Worm (Caenorhabditis elegans) whole organism, mixed stage, embryonic: ENCODE results near the gene H37A05.4.
A peak's percentile ranks its signal among the peaks of the same experiment; 100 is the strongest.

Experiments used
- M03D4.4 ChIP-seq: sonication (generic microtip); optimal IDR thresholded peaks from 2 replicates; lab custom pipeline; 2017; ENCODE audit warnings: mild to moderate bottlenecking, missing genetic modification characterization, missing compliant biosample characterization
- blmp-1 ChIP-seq: fragments of 150-350 bp; optimal IDR thresholded peaks from 2 replicates; lab custom pipeline; 2014; ENCODE audit warnings: missing biosample characterization, missing genetic modification characterization
- ceh-39 ChIP-seq: fragments of 150-350 bp; optimal IDR thresholded peaks from 2 replicates; lab custom pipeline; 2014; ENCODE audit warnings: missing biosample characterization, missing genetic modification characterization
- ceh-83 ChIP-seq: fragments of 200-800 bp; sonication (Bioruptor generic); optimal IDR thresholded peaks from 2 replicates; lab custom pipeline; 2018; ENCODE audit warnings: mild to moderate bottlenecking, missing genetic modification characterization, missing compliant biosample characterization
- ces-1 ChIP-seq: fragments of 150-350 bp; optimal IDR thresholded peaks from 2 replicates; lab custom pipeline; 2014; ENCODE audit warnings: missing biosample characterization, missing genetic modification reagents, missing genetic modification characterization
- cnd-1 ChIP-seq: fragments of 200-800 bp; sonication (Bioruptor generic); optimal IDR thresholded peaks from 2 replicates; lab custom pipeline; 2018; ENCODE audit warnings: mild to moderate bottlenecking, missing genetic modification characterization, missing compliant biosample characterization
- drap-1 ChIP-seq: fragments of 200-800 bp; sonication (Bioruptor generic); optimal IDR thresholded peaks from 3 replicates; lab custom pipeline; 2018; ENCODE audit warnings: mild to moderate bottlenecking, missing genetic modification characterization, missing compliant biosample characterization
- elt-1 ChIP-seq: sonication (generic microtip); optimal IDR thresholded peaks from 2 replicates; lab custom pipeline; 2017; ENCODE audit warnings: missing genetic modification characterization, mild to moderate bottlenecking, missing compliant biosample characterization, antibody characterized with exemption, moderate library complexity, borderline replicate concordance; ENCODE audit not compliant: insufficient read depth
- elt-3 ChIP-seq: fragments of 150-350 bp; optimal IDR thresholded peaks from 2 replicates; lab custom pipeline; 2014; ENCODE audit warnings: missing biosample characterization, missing genetic modification characterization
- flh-1 ChIP-seq: fragments of 200-800 bp; sonication (Bioruptor generic); optimal IDR thresholded peaks from 2 replicates; lab custom pipeline; 2018; ENCODE audit warnings: mild to moderate bottlenecking, missing genetic modification characterization, moderate library complexity, missing compliant biosample characterization
- ham-2 ChIP-seq: fragments of 200-800 bp; sonication (Bioruptor generic); optimal IDR thresholded peaks from 2 replicates; lab custom pipeline; 2018; ENCODE audit warnings: mild to moderate bottlenecking, missing genetic modification characterization, missing compliant biosample characterization
- hlh-1 ChIP-seq: fragments of 150-350 bp; optimal IDR thresholded peaks from 2 replicates; lab custom pipeline; 2014; ENCODE audit warnings: missing biosample characterization, missing genetic modification reagents, missing genetic modification characterization
- lin-13 ChIP-seq: fragments of 150-350 bp; optimal IDR thresholded peaks from 2 replicates; lab custom pipeline; 2014; ENCODE audit warnings: missing biosample characterization, missing genetic modification characterization
- lin-32 ChIP-seq: fragments of 200-800 bp; sonication (Bioruptor generic); optimal IDR thresholded peaks from 2 replicates; lab custom pipeline; 2018; ENCODE audit warnings: mild to moderate bottlenecking, missing genetic modification characterization, missing compliant biosample characterization
- lsy-2 ChIP-seq: fragments of 150-350 bp; optimal IDR thresholded peaks from 2 replicates; lab custom pipeline; 2014; ENCODE audit warnings: missing biosample characterization, missing genetic modification characterization
- mab-5 ChIP-seq: fragments of 150-350 bp; optimal IDR thresholded peaks from 2 replicates; lab custom pipeline; 2014; ENCODE audit warnings: missing biosample characterization, missing genetic modification characterization
- mep-1 ChIP-seq: fragments of 150-350 bp; optimal IDR thresholded peaks from 2 replicates; lab custom pipeline; 2017; ENCODE audit warnings: missing biosample characterization, missing genetic modification reagents, missing genetic modification characterization, inconsistent platforms
- mls-2 ChIP-seq: sonication (generic microtip); optimal IDR thresholded peaks from 2 replicates; lab custom pipeline; 2016; ENCODE audit warnings: mild to moderate bottlenecking, missing genetic modification characterization, moderate library complexity, missing compliant biosample characterization
- nhr-12 ChIP-seq: fragments of 150-350 bp; optimal IDR thresholded peaks from 2 replicates; lab custom pipeline; 2014; ENCODE audit warnings: missing biosample characterization, missing genetic modification characterization
- nhr-2 ChIP-seq: fragments of 150-350 bp; optimal IDR thresholded peaks from 2 replicates; lab custom pipeline; 2014; ENCODE audit warnings: missing biosample characterization, missing genetic modification characterization
- nhr-237 ChIP-seq: fragments of 150-350 bp; optimal IDR thresholded peaks from 2 replicates; lab custom pipeline; 2014; ENCODE audit warnings: missing biosample characterization, missing genetic modification characterization
- nhr-28 ChIP-seq: fragments of 150-350 bp; optimal IDR thresholded peaks from 2 replicates; lab custom pipeline; 2014; ENCODE audit warnings: missing biosample characterization, missing genetic modification characterization
- nhr-76 ChIP-seq: sonication (generic microtip); optimal IDR thresholded peaks from 2 replicates; lab custom pipeline; 2017; ENCODE audit warnings: missing biosample characterization, missing genetic modification characterization
- pha-4 ChIP-seq: fragments of 150-350 bp; optimal IDR thresholded peaks from 2 replicates; lab custom pipeline; 2018; ENCODE audit warnings: missing biosample characterization, missing genetic modification reagents, missing genetic modification characterization
- sem-2 ChIP-seq: fragments of 200-800 bp; sonication (Bioruptor generic); optimal IDR thresholded peaks from 2 replicates; lab custom pipeline; 2018; ENCODE audit warnings: mild to moderate bottlenecking, missing genetic modification characterization, missing compliant biosample characterization
- snpc-4 ChIP-seq: fragments of 150-350 bp; optimal IDR thresholded peaks from 2 replicates; lab custom pipeline; 2014; ENCODE audit warnings: missing biosample characterization, missing genetic modification characterization
- sptf-1 ChIP-seq: sonication (generic microtip); optimal IDR thresholded peaks from 2 replicates; lab custom pipeline; 2017; ENCODE audit warnings: mild to moderate bottlenecking, missing genetic modification characterization, moderate library complexity, missing compliant biosample characterization
- tbx-8 ChIP-seq: fragments of 200-800 bp; sonication (Bioruptor generic); optimal IDR thresholded peaks from 2 replicates; lab custom pipeline; 2018; ENCODE audit warnings: mild to moderate bottlenecking, missing genetic modification characterization, moderate library complexity, missing compliant biosample characterization
- unc-39 ChIP-seq: fragments of 150-350 bp; optimal IDR thresholded peaks from 2 replicates; lab custom pipeline; 2014; ENCODE audit warnings: missing biosample characterization, missing genetic modification characterization
- unc-62 ChIP-seq: fragments of 150-350 bp; optimal IDR thresholded peaks from 2 replicates; lab custom pipeline; 2014; ENCODE audit warnings: missing biosample characterization, missing genetic modification reagents, missing genetic modification characterization
- zip-8 ChIP-seq: fragments of 150-350 bp; optimal IDR thresholded peaks from 2 replicates; lab custom pipeline; 2014; ENCODE audit warnings: missing biosample characterization, missing genetic modification characterization
- ztf-11 ChIP-seq: fragments of 150-350 bp; optimal IDR thresholded peaks from 2 replicates; lab custom pipeline; 2014; ENCODE audit warnings: missing biosample characterization, missing genetic modification characterization

The H37A05.4 gene

DNA sequence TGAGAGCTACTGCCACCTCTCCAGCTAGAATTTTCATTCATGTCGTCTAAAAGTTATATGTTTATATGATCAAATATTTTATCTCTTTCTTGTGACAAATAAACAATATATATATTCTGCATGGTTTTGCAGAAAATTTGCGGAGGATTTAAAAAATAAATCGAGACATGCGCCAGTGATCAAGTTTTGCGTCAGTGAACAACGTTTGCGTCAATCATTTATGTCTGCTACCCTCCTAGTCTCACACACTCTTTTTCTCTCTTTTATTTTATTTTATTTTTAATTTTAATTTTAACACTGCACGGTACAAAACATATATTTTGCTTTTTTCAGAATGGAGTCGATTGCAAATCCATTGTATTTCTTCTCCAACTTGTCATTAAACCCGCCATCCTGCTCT is 29.0 kb upstream of the H37A05.4 start, which contains the start of the genes tag-65 and ccz-1:
tag-65 (minus strand) TSS at position 46 of the 400 bp plus-strand sequence.
ccz-1 (plus strand) TSS at position 334 of the 400 bp plus-strand sequence.
- TF ChIP-seq nhr-2 (tag; lab: Kevin White, UChicago) = peak; percentile 4
- TF ChIP-seq ces-1 (GFP tag; lab: Kevin White, UChicago) = peak; percentile 85
- peak; percentile 66 for TF ChIP-seq lin-13
- peak; percentile 74 for TF ChIP-seq mep-1
- TF ChIP-seq unc-62 (GFP tag; lab: Kevin White, UChicago) = peak; percentile 60
- TF ChIP-seq nhr-237 (tag; lab: Kevin White, UChicago) = peak; percentile 78
- peak; percentile 36 for TF ChIP-seq hlh-1 (tag; lab: Kevin White, UChicago)
- TF ChIP-seq pha-4 (tag; lab: Kevin White, UChicago) = peak; percentile 90
- no peak for TF ChIP-seq zip-8 (tag; lab: Kevin White, UChicago)
- TF ChIP-seq snpc-4 (tag; lab: Kevin White, UChicago) = no peak
- TF ChIP-seq sptf-1 (tag; lab: Kevin White, UChicago) = peak; percentile 60
- TF ChIP-seq ceh-83 (GFP tag; lab: Kevin White, UChicago) = peak; percentile 34
- no peak for TF ChIP-seq unc-39 (tag; lab: Kevin White, UChicago)
- peak; percentile 74 for TF ChIP-seq lsy-2 (tag; lab: Kevin White, UChicago)
- peak; percentile 22 for TF ChIP-seq mab-5 (tag; lab: Kevin White, UChicago)

DNA sequence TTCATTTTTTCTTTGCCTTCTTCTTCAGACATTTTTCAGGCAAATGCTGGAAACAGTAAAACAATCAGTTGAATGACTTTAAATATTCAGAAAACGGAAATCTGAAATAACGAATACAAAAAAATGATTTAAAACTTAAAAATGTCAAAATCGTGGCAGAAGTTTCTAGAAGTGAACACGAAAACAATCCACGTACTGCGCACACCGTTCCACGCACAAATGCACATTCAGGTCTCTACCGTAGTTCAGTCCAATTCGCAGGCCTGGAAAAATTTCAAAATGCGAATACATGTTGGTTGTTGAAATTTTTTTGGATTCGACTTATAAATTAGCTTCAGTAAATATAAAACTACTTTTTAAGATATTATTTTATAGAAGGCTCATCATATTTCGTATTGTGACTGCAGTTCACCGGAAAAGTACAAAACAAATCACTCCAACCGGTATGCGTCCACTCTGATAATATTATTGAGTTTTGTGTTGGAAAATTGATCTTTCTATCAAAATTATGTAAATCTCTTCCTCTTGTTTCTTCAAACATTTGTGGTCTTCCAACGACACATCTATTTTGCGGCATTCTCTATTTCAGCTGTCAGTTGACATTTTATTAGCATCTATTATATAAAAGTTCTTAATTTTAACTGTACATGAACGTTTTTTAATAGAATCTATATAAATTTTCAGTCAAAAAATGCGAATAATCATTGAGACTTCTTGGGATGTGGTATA is 22.5 kb upstream of the H37A05.4 start, which contains the start of the genes mip-2 and F58G11.4:
mip-2 (minus strand) TSS at position 48 of the 729 bp plus-strand sequence.
F58G11.4 (plus strand) TSS at position 679 of the 729 bp plus-strand sequence.
- TF ChIP-seq zip-8 (tag; lab: Kevin White, UChicago) = no peak
- TF ChIP-seq elt-3 (tag; lab: Kevin White, UChicago) = no peak
- TF ChIP-seq ztf-11 (tag; lab: Kevin White, UChicago) = no peak
- TF ChIP-seq mab-5 (tag; lab: Kevin White, UChicago) = no peak
- no peak for TF ChIP-seq cnd-1 (tag; lab: Kevin White, UChicago)
- TF ChIP-seq blmp-1 = no peak
- no peak for TF ChIP-seq nhr-12
- TF ChIP-seq nhr-28 = no peak
- TF ChIP-seq flh-1 (GFP tag; lab: Kevin White, UChicago) = no peak
- no peak for TF ChIP-seq snpc-4 (tag; lab: Kevin White, UChicago)
- TF ChIP-seq mls-2 (tag; lab: Kevin White, UChicago) = no peak
- TF ChIP-seq ham-2 = no peak
- no peak for TF ChIP-seq hlh-1 (tag; lab: Kevin White, UChicago)
- TF ChIP-seq ceh-39 (tag; lab: Kevin White, UChicago) = no peak
- TF ChIP-seq drap-1 (GFP tag; lab: Kevin White, UChicago) = no peak
- no peak for TF ChIP-seq lin-13
- no peak for TF ChIP-seq lin-32 (GFP tag; lab: Kevin White, UChicago)
- no peak for TF ChIP-seq sem-2 (GFP tag; lab: Kevin White, UChicago)
- no peak for TF ChIP-seq lsy-2 (tag; lab: Kevin White, UChicago)
- TF ChIP-seq, all 35 proteins: peak for 0

DNA sequence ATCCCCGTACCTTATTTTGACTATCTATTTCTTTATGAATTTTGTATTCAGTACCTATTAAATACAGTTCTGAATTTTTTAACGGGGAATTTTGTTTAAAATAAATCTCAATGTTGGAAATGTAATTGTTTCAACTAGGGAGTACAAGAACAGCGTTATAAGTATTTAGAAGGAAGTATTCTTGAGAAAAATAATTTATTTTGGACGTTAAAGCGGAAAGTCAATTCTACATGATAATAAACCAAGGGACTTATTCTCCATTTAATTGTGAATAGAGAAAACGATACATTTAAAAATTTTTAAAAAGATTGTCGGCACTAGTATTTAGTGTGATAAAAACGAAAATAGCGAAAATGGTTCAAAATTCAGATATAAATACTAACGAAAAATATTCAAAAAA is 19.6 kb upstream of the H37A05.4 start:
- TF ChIP-seq nhr-28 (no peak), M03D4.4 (tag; lab: Kevin White, UChicago) (no peak), ceh-39 (tag; lab: Kevin White, UChicago) (no peak), mls-2 (tag; lab: Kevin White, UChicago) (no peak), unc-39 (tag; lab: Kevin White, UChicago) (no peak), lin-13 (no peak), nhr-76 (no peak), ces-1 (GFP tag; lab: Kevin White, UChicago) (no peak), elt-3 (tag; lab: Kevin White, UChicago) (no peak), drap-1 (GFP tag; lab: Kevin White, UChicago) (no peak)
- TF ChIP-seq, all 35 proteins: peak for 0

DNA sequence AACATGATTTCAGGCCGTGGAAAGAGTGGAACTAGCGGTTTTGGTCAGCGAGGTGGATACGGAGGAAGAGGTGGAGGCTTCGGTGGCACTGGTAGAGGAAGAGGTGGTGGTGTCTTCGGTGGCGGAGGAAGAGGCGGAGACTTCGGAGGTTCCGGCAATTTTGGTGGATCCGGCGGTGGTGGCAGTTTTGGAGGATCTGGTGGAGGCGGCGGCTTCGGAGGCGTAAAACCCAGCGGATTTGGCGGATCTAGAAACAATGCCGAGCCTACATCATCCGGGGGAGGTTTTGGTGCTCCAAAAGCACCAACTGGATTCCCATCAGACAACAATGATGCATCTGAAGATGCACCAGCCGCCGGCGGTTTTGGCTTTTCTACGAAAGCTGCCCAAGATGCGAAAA is 18.8 kb upstream of the H37A05.4 start:
- TF ChIP-seq sptf-1 (tag; lab: Kevin White, UChicago) (peak; percentile 13), ceh-39 (tag; lab: Kevin White, UChicago) (no peak)

DNA sequence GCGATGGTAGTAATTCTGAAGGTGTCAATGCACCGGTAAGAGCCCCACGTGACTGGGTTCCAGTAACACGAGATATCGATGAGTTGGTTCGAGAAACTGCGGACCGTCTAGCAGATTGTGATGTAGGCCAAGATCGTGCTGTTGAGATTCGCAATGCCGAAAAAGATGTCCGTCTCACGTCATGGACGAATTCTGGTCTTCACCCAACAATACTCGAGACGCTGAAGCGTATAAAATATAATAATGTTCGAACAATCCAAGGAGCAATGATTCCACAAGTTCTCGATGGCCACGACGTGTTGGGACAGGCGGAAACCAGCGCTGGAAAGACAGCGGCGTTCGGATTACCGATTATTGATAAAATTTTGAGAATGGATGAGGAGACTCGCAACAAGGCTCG is 16.9 kb upstream of the H37A05.4 start:
- TF ChIP-seq nhr-237 (tag; lab: Kevin White, UChicago) (no peak), nhr-76 (no peak), unc-62 (GFP tag; lab: Kevin White, UChicago) (no peak), lsy-2 (tag; lab: Kevin White, UChicago) (no peak), sptf-1 (tag; lab: Kevin White, UChicago) (no peak), lin-32 (GFP tag; lab: Kevin White, UChicago) (no peak), nhr-2 (tag; lab: Kevin White, UChicago) (no peak), ham-2 (no peak), tbx-8 (no peak), elt-1 (tag; lab: Kevin White, UChicago) (no peak), unc-39 (tag; lab: Kevin White, UChicago) (no peak)
